Fruit fly (Drosophila melanogaster): ENCODE data around the gene CG31751.

The CG31751 gene

DNA sequence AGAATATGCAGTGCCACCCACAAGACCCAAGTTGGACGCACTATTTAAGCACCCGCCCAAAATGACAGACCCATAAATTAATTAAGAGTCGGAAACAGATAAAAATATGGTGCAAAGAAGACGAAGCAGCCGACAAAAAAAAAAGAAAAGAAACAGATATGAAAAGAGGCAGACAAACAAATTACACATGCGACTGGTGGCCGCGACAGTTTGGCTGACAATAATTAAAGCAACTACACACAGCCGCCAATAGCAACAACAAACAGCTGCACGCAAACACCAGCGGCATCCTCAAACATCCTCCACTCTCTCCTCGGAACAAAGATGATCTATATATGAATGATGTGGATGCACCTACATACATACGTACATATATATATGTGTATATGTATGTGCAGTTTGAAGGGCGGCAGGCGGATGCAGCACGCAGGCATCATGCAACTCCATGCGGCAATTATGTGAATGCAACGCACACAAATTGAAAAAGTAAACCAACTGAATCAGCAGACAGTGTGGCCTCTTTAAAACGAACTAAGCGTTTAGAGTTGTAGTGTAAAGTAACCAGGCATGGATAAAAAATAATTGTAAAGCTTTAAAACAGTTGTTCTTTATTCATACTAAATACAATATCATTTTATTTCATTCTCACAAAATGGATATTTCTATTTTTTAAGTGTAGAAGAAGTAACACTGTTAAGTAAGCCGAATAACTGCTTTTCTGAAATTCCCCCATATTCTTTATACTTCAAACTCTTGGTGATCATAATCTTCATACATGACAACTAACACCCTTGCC is 29.0 kb upstream of the CG31751 start (continued):
- TF ChIP-seq dmrt99B (tag; optimal IDR thresholded peaks at IDR 0.05) (peak; percentile 18), CG11723 (GFP tag; optimal IDR thresholded peaks at IDR 0.05) (no peak), CG31365 (tag; optimal IDR thresholded peaks at IDR 0.05) (no peak), CG14050 (GFP tag; IDR thresholded peaks at IDR 0.05) (no peak), CG11504 (tag; optimal IDR thresholded peaks at IDR 0.05) (peak; percentile 53), CG17361 (GFP tag; IDR thresholded peaks at IDR 0.05) (no peak), Hr51 (GFP tag; optimal IDR thresholded peaks at IDR 0.05) (peak in 1 of 2 experiments; percentile 46), Tbp (GFP tag; optimal IDR thresholded peaks at IDR 0.05) (no peak), Chrac-16 (GFP tag; optimal IDR thresholded peaks at IDR 0.05) (peak; percentile 7), Oli (tag; optimal IDR thresholded peaks at IDR 0.05) (peak; percentile 61), crol (GFP tag; IDR thresholded peaks at IDR 0.05) (no peak), CoRest (tag; optimal IDR thresholded peaks at IDR 0.05) (peak; percentile 43), tio (GFP tag; optimal IDR thresholded peaks at IDR 0.05) (peak; percentile 36), sisA (GFP tag; IDR thresholded peaks at IDR 0.05) (peak; percentile 52), Oaz (GFP tag; IDR thresholded peaks at IDR 0.05) (0 out of 2 replicates have a peak, but pooled peaks have one; percentile 19), fd64A (GFP tag; optimal IDR thresholded peaks at IDR 0.05) (peak; percentile 18), CG17328 (GFP tag; IDR thresholded peaks at IDR 0.05) (peak; percentile 50), HLH54F (GFP tag; optimal IDR thresholded peaks at IDR 0.05) (no peak), CG10979 (tag; optimal IDR thresholded peaks at IDR 0.05) (peak; percentile 52), dati (GFP tag; IDR thresholded peaks at IDR 0.05) (no peak), chif (GFP tag; optimal IDR thresholded peaks at IDR 0.05) (peak in 1 of 2 experiments; percentile 40), CG10147 (GFP tag; optimal IDR thresholded peaks at IDR 0.05) (no peak), CG10366 (GFP tag; IDR thresholded peaks at IDR 0.05) (peak; percentile 22; the same call in 1 of the 2 replicates), aop (GFP tag; IDR thresholded peaks at IDR 0.05) (no peak), Bteb2 (GFP tag; optimal IDR thresholded peaks at IDR 0.05) (no peak), CG12219 (GFP tag; optimal IDR thresholded peaks at IDR 0.05) (peak; percentile 3), kni (GFP tag; optimal IDR thresholded peaks at IDR 0.05) (no peak), PHDP (tag; optimal IDR thresholded peaks at IDR 0.05) (peak; percentile 56), zfh1 (GFP tag; IDR thresholded peaks at IDR 0.05) (peak; percentile 53; the same call in 1 of the 3 replicates), gcm (GFP tag; optimal IDR thresholded peaks at IDR 0.05) (peak; percentile 50), fd102C (GFP tag; optimal IDR thresholded peaks at IDR 0.05) (no peak), CG3847 (GFP tag; IDR thresholded peaks at IDR 0.05) (0 out of 2 replicates have a peak, but pooled peaks have one; percentile 18), CkIIα-i1 (GFP tag; IDR thresholded peaks at IDR 0.05) (no peak), vnd (GFP tag; IDR thresholded peaks at IDR 0.05; ENCODE audit: partially characterized antibody) (no peak), CG34376 (GFP tag; optimal IDR thresholded peaks at IDR 0.05) (no peak), pros (GFP tag; optimal IDR thresholded peaks at IDR 0.05) (no peak), CG15601 (tag; optimal IDR thresholded peaks at IDR 0.05) (peak; percentile 59), slbo (GFP tag; IDR thresholded peaks at IDR 0.05) (peak; percentile 26; the same call in 1 of the 2 replicates), Hr78 (GFP tag; optimal IDR thresholded peaks at IDR 0.05) (peak in 1 of 2 experiments; percentile 52), luna (GFP tag; optimal IDR thresholded peaks at IDR 0.05) (no peak), Dbx (GFP tag; IDR thresholded peaks at IDR 0.05) (no peak), mld (GFP tag; IDR thresholded peaks at IDR 0.05; ENCODE audit: partially characterized antibody) (no peak), CG30431 (GFP tag; optimal IDR thresholded peaks at IDR 0.05) (no peak), Ada2b (GFP tag; IDR thresholded peaks at IDR 0.05) (peak; percentile 34; the same call in 1 of the 2 replicates), oc (tag; optimal IDR thresholded peaks at IDR 0.05) (peak; percentile 20), Rfx (GFP tag; IDR thresholded peaks at IDR 0.05) (no peak), Xrp1 (GFP tag; IDR thresholded peaks at IDR 0.05) (no peak), C15 (GFP tag; IDR thresholded peaks at IDR 0.05) (no peak), CG17829 (tag; optimal IDR thresholded peaks at IDR 0.05) (no peak)

Measured in whole organism, embryonic.